Worm (Caenorhabditis elegans) whole organism, early embryonic: ENCODE data around the gene W01B6.6.

Source experiments
- B0310.2 ChIP-seq: sonication (generic microtip); optimal IDR thresholded peaks from 2 replicates; lab custom pipeline; 2016; ENCODE audit warnings: mild to moderate bottlenecking, missing genetic modification characterization, missing compliant biosample characterization
- F13C5.2 ChIP-seq: sonication (generic microtip); optimal IDR thresholded peaks from 2 replicates; lab custom pipeline; 2017; ENCODE audit warnings: mild to moderate bottlenecking, missing genetic modification characterization, inconsistent platforms, missing compliant biosample characterization
- aly-1 ChIP-seq: sonication (generic microtip); optimal IDR thresholded peaks from 2 replicates; lab custom pipeline; 2016; ENCODE audit warnings: missing genetic modification characterization, missing compliant biosample characterization
- ama-1 ChIP-seq: fragments of 150-350 bp; optimal IDR thresholded peaks from 2 replicates; lab custom pipeline; 2014
- ceh-13 ChIP-seq: fragments of 200-800 bp; sonication (Bioruptor generic); optimal IDR thresholded peaks from 2 replicates; lab custom pipeline; 2018; ENCODE audit warnings: mild to moderate bottlenecking, missing genetic modification characterization, missing compliant biosample characterization
- ceh-36 ChIP-seq: sonication (generic microtip); optimal IDR thresholded peaks from 2 replicates; lab custom pipeline; 2016; ENCODE audit warnings: missing genetic modification characterization, inconsistent platforms, missing compliant biosample characterization
- ets-7 ChIP-seq: sonication (generic microtip); optimal IDR thresholded peaks from 2 replicates; lab custom pipeline; 2016; ENCODE audit warnings: missing genotype, missing genetic modification characterization, missing compliant biosample characterization
- flt-1 ChIP-seq: fragments of 200-800 bp; sonication (Bioruptor generic); IDR thresholded peaks from 2 replicates; pipeline ENCODE4 v1.3.6; 2022; ENCODE audit warnings: missing genetic modification characterization, missing compliant biosample characterization
- hmbx-1 ChIP-seq: sonication (generic microtip); optimal IDR thresholded peaks from 2 replicates; lab custom pipeline; 2016; ENCODE audit warnings: mild to moderate bottlenecking, missing genetic modification characterization, missing compliant biosample characterization
- hmg-4 ChIP-seq: fragments of 200-800 bp; sonication (Bioruptor generic); optimal IDR thresholded peaks from 2 replicates; lab custom pipeline; 2018; ENCODE audit warnings: mild to moderate bottlenecking, missing genetic modification characterization, missing compliant biosample characterization
- hnd-1 ChIP-seq: sonication (generic microtip); optimal IDR thresholded peaks from 2 replicates; lab custom pipeline; 2016; ENCODE audit warnings: missing genetic modification characterization, missing compliant biosample characterization
- pes-1 ChIP-seq: fragments of 200-800 bp; sonication (Bioruptor generic); IDR thresholded peaks from 2 replicates; pipeline ENCODE4 v1.3.6; 2022; ENCODE audit warnings: missing genetic modification reagents, missing genetic modification characterization, missing compliant biosample characterization
- scrt-1 ChIP-seq: fragments of 200-800 bp; sonication (Bioruptor generic); IDR thresholded peaks from 2 replicates; pipeline ENCODE4 v1.3.6; 2022; ENCODE audit warnings: missing genetic modification characterization, missing compliant biosample characterization
- sea-1 ChIP-seq: fragments of 200-800 bp; sonication (Bioruptor generic); conservative IDR thresholded peaks from 2 replicates; pipeline ENCODE4 v1.3.6; 2022; ENCODE audit warnings: missing genetic modification characterization, missing compliant biosample characterization
- tbx-11 ChIP-seq: fragments of 200-800 bp; sonication (Bioruptor generic); IDR thresholded peaks from 2 replicates; pipeline ENCODE4 v1.3.6; 2022; ENCODE audit warnings: missing genetic modification characterization, missing compliant biosample characterization
- tbx-37 ChIP-seq: fragments of 200-800 bp; sonication (Bioruptor generic); conservative IDR thresholded peaks from 2 replicates; pipeline ENCODE4 v1.3.6; 2022; ENCODE audit warnings: missing genetic modification reagents, missing genetic modification characterization, missing compliant biosample characterization
- tra-4 ChIP-seq: sonication (generic microtip); optimal IDR thresholded peaks from 2 replicates; lab custom pipeline; 2017; ENCODE audit warnings: missing genetic modification characterization, missing compliant biosample characterization

W01B6.6 gene

DNA sequence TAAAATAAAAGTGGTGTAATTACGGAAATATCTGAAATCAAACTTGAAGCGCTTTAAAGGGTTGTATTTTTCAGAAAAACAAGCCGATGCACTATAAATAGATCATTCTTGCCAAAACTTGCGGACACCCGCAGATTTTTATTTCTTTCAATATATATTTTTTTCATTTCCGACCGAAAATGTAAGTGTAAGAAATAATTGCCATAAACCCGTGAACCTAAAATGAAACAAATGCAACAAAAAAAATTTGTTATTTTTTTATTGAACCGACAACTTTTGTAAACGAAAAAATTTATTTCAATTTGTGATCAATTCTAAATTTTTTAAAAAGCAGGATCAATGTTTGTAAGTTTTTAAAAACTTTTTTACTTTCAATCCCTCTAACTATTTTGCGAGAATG, at the start of gene W01B6.6:
Gene W01B6.6 (plus strand): TSS at position 301 of the 400 bp plus-strand sequence.
- TF ChIP-seq tbx-37 (GFP tag; lab: Robert Waterston, UW) (no peak), aly-1 (tag; lab: Kevin White, UChicago) (no peak), pes-1 (GFP tag; lab: Robert Waterston, UW) (no peak), tbx-11 (no peak), ceh-13 (GFP tag; lab: Kevin White, UChicago) (no peak), tra-4 (no peak), scrt-1 (no peak), sea-1 (no peak)

ce11 chrIV:10033053-10033452, 47.9 kb upstream of the W01B6.6 start, which contains the start of gene F44D12.6:
Gene F44D12.6 (plus strand): TSS chrIV:10033353.
- TF ChIP-seq hnd-1 (tag; lab: Kevin White, UChicago) (no peak), B0310.2 (tag; lab: Kevin White, UChicago) (no peak), sea-1 (no peak), hmbx-1 (tag; lab: Kevin White, UChicago) (no peak), flt-1 (GFP tag; lab: Robert Waterston, UW) (no peak), ama-1 (lab: Kevin White, UChicago) (no peak), ceh-13 (GFP tag; lab: Kevin White, UChicago) (no peak), scrt-1 (no peak), pes-1 (GFP tag; lab: Robert Waterston, UW) (no peak), hmg-4 (GFP tag; lab: Kevin White, UChicago) (no peak), tra-4 (no peak), tbx-37 (GFP tag; lab: Robert Waterston, UW) (no peak), ceh-36 (no peak), ets-7 (no peak), aly-1 (tag; lab: Kevin White, UChicago) (no peak), F13C5.2 (tag; lab: Kevin White, UChicago) (no peak), tbx-11 (no peak)

DNA sequence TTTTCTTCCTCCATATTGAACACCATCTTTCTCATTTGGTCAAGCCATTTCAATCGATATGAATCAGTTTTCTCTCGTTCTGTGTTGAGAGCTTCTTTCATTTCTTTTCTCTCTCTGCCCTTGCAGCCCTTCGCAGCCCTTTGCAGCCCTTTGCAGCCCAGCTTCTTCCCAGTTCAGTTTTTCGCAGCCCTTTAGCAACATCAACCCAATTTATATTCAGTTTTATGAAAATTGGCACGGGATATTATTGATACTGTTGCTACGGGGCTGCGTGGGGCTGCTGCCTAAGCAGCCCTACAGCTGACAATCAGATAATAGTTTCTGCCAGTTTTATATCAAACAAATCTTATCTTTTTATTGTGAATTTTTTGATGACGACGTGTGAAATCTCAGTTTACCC, 44.0 kb upstream of the W01B6.6 start, which contains the start of gene F44D12.10:
Gene F44D12.10 (minus strand): TSS at position 101 of the 400 bp plus-strand sequence.
- TF ChIP-seq tbx-11 (no peak), hmbx-1 (tag; lab: Kevin White, UChicago) (no peak), ama-1 (lab: Kevin White, UChicago) (no peak), hnd-1 (tag; lab: Kevin White, UChicago) (no peak), tra-4 (no peak), flt-1 (GFP tag; lab: Robert Waterston, UW) (no peak), ceh-13 (GFP tag; lab: Kevin White, UChicago) (no peak), B0310.2 (tag; lab: Kevin White, UChicago) (no peak), tbx-37 (GFP tag; lab: Robert Waterston, UW) (no peak), hmg-4 (GFP tag; lab: Kevin White, UChicago) (no peak), scrt-1 (no peak), aly-1 (tag; lab: Kevin White, UChicago) (no peak), F13C5.2 (tag; lab: Kevin White, UChicago) (no peak), pes-1 (GFP tag; lab: Robert Waterston, UW) (no peak), sea-1 (no peak), ets-7 (no peak), ceh-36 (no peak)

DNA sequence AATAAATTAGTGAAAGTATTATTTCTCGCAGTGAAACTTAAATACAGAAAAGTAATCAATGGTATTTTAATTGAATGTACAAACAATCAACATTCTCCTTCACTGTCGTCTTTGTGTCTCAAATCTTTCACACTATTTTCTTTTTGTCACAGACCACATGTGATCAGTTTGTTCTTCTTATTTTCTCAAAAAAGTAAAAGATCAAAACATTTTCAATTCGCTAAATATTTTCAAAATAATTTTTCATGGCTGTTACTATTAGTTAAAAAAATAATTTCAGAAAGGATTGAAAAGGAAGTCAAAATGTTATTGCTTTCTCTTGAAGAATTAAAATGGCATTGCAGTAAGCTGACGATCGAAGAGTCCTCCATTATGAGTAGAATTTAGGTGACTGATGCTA, 40.1 kb upstream of the W01B6.6 start, which contains the start of gene dhs-31:
Gene dhs-31 (minus strand): TSS at position 101 of the 400 bp plus-strand sequence.
- TF ChIP-seq sea-1 (no peak), tbx-11 (no peak), flt-1 (GFP tag; lab: Robert Waterston, UW) (no peak), ceh-36 (no peak), F13C5.2 (tag; lab: Kevin White, UChicago) (no peak), ama-1 (lab: Kevin White, UChicago) (no peak), tra-4 (no peak), tbx-37 (GFP tag; lab: Robert Waterston, UW) (no peak), hmg-4 (GFP tag; lab: Kevin White, UChicago) (no peak), B0310.2 (tag; lab: Kevin White, UChicago) (no peak), ceh-13 (GFP tag; lab: Kevin White, UChicago) (no peak), scrt-1 (no peak), ets-7 (no peak), aly-1 (tag; lab: Kevin White, UChicago) (no peak), hnd-1 (tag; lab: Kevin White, UChicago) (no peak)

DNA sequence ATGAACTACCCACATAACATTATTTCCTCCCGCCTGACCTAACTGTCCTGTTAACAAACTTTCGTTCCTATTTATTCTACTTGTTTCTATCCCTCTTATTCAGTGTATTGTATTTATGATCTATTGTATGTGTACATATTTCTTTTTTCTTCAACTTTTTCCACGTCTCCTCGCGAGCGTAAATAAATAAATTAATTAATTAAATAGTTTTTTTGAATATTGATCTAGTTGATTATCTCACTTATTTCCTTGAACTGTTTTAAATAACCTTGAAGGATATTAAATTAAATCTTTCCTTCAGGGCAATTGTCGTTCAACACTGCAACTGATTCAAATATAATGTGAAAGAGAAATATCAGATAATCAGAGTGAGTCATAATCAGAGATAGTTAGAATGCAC, 38.0 kb upstream of the W01B6.6 start, which contains the start of gene frk-1:
Gene frk-1 (plus strand): TSS at position 301 of the 400 bp plus-strand sequence.
- TF ChIP-seq hmg-4 (GFP tag; lab: Kevin White, UChicago) (no peak), tbx-37 (GFP tag; lab: Robert Waterston, UW) (no peak), flt-1 (GFP tag; lab: Robert Waterston, UW) (no peak), pes-1 (GFP tag; lab: Robert Waterston, UW) (no peak), tbx-11 (no peak), ceh-36 (no peak), hnd-1 (tag; lab: Kevin White, UChicago) (no peak), ceh-13 (GFP tag; lab: Kevin White, UChicago) (no peak), ets-7 (no peak), ama-1 (lab: Kevin White, UChicago) (no peak), aly-1 (tag; lab: Kevin White, UChicago) (no peak), scrt-1 (no peak)

DNA sequence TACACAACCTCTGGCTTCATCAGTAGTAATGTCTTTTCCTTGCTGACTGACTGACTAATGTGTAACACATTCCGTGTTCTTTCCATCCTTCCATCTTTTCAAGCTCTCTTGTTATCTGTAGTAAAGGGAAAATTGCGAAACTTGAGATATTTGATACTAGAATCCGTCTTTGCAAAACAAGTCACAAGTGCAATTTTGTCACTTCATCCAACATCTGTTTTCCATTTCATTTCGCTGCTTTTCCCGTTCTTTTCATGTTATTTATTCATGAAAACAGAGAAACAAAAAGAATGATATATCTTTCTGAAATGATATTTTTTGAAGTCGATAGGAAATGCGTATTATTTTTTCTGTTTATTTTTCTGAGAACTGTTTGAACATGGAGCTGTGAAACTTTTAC, 34.9 kb upstream of the W01B6.6 start:
- TF ChIP-seq F13C5.2 (tag; lab: Kevin White, UChicago) = no peak
- TF ChIP-seq ceh-13 (GFP tag; lab: Kevin White, UChicago) = no peak
- no peak for TF ChIP-seq tbx-11
- no peak for TF ChIP-seq tra-4
- no peak for TF ChIP-seq hmbx-1 (tag; lab: Kevin White, UChicago)
- no peak for TF ChIP-seq ets-7
- TF ChIP-seq pes-1 (GFP tag; lab: Robert Waterston, UW) = no peak
- no peak for TF ChIP-seq aly-1 (tag; lab: Kevin White, UChicago)
- no peak for TF ChIP-seq hmg-4 (GFP tag; lab: Kevin White, UChicago)
- TF ChIP-seq scrt-1 = no peak
- no peak for TF ChIP-seq sea-1
- no peak for TF ChIP-seq flt-1 (GFP tag; lab: Robert Waterston, UW)
- TF ChIP-seq hnd-1 (tag; lab: Kevin White, UChicago) = no peak
- no peak for TF ChIP-seq ama-1 (lab: Kevin White, UChicago)
- TF ChIP-seq ceh-36 = no peak
- TF ChIP-seq B0310.2 (tag; lab: Kevin White, UChicago) = no peak

ce11 chrIV:10047108-10047507, 33.8 kb upstream of the W01B6.6 start, which contains the start of gene T04B2.3:
Gene T04B2.3 (plus strand): TSS chrIV:10047408.
- TF ChIP-seq hnd-1 (tag; lab: Kevin White, UChicago) (no peak), ama-1 (lab: Kevin White, UChicago) (no peak), sea-1 (no peak), flt-1 (GFP tag; lab: Robert Waterston, UW) (no peak), F13C5.2 (tag; lab: Kevin White, UChicago) (no peak), hmg-4 (GFP tag; lab: Kevin White, UChicago) (no peak), tra-4 (no peak), aly-1 (tag; lab: Kevin White, UChicago) (no peak), ceh-13 (GFP tag; lab: Kevin White, UChicago) (no peak), ets-7 (no peak), hmbx-1 (tag; lab: Kevin White, UChicago) (no peak)
